Fruit fly (Drosophila melanogaster) whole organism, embryonic: ENCODE measurements around the gene CG33230.

Experiments used
- Bgb ChIP-seq: fragments of 200-800 bp; sonication (Bioruptor generic); IDR thresholded peaks from 2 replicates; pipeline ENCODE4 v1.3.6; 2022; ENCODE audit warnings: missing biosample characterization, missing genetic modification characterization; ENCODE audit not compliant: partially characterized antibody
- BtbVII ChIP-seq: fragments of 200-800 bp; sonication (Bioruptor generic); optimal IDR thresholded peaks from 3 replicates; lab custom pipeline; 2017; ENCODE audit warnings: missing biosample characterization, mild to moderate bottlenecking, missing genetic modification characterization
- Bteb2 ChIP-seq: fragments of 200-800 bp; sonication (Bioruptor generic); optimal IDR thresholded peaks from 2 replicates; lab custom pipeline; 2016; ENCODE audit warnings: missing biosample characterization, missing genetic modification characterization
- CG10431 ChIP-seq: fragments of 200-800 bp; sonication (Bioruptor generic); optimal IDR thresholded peaks from 3 replicates; lab custom pipeline; 2018; ENCODE audit warnings: missing biosample characterization, mild to moderate bottlenecking, missing genetic modification characterization
- CG14710 ChIP-seq: fragments of 200-800 bp; sonication (Bioruptor generic); optimal IDR thresholded peaks from 3 replicates; lab custom pipeline; 2019; ENCODE audit warnings: missing biosample characterization, mild to moderate bottlenecking, missing genetic modification characterization, moderate library complexity
- CG16815 ChIP-seq: fragments of 200-800 bp; sonication (Bioruptor generic); optimal IDR thresholded peaks from 3 replicates; lab custom pipeline; 2017; ENCODE audit warnings: missing biosample characterization, mild to moderate bottlenecking, missing genetic modification characterization
- CG2678 ChIP-seq: fragments of 200-800 bp; sonication (Bioruptor generic); optimal IDR thresholded peaks from 3 replicates; lab custom pipeline; 2019; ENCODE audit warnings: missing biosample characterization, mild to moderate bottlenecking, missing genetic modification characterization, moderate library complexity
- CG31365 ChIP-seq: fragments of 200-800 bp; sonication (Bioruptor generic); optimal IDR thresholded peaks from 2 replicates; lab custom pipeline; 2018; ENCODE audit warnings: missing biosample characterization, mild to moderate bottlenecking, missing genetic modification characterization
- CG32767 ChIP-seq: fragments of 200-800 bp; sonication (Bioruptor generic); IDR thresholded peaks from 2 replicates; pipeline ENCODE4 v1.3.6; 2022; ENCODE audit warnings: missing biosample characterization, missing genetic modification characterization
- CG3847 ChIP-seq: fragments of 200-800 bp; sonication (Bioruptor generic); IDR thresholded peaks from 2 replicates; pipeline ENCODE4 v1.3.6; 2022; ENCODE audit warnings: missing biosample characterization, missing genetic modification characterization
- CG9727 ChIP-seq: fragments of 200-800 bp; sonication (Bioruptor generic); optimal IDR thresholded peaks from 3 replicates; lab custom pipeline; 2017; ENCODE audit warnings: missing biosample characterization, mild to moderate bottlenecking, missing genetic modification characterization
- CG9876 ChIP-seq: fragments of 200-800 bp; sonication (Bioruptor generic); optimal IDR thresholded peaks from 2 replicates; lab custom pipeline; 2016; ENCODE audit warnings: missing biosample characterization, missing genetic modification characterization
- Chrac-16 ChIP-seq: fragments of 200-800 bp; sonication (Bioruptor generic); optimal IDR thresholded peaks from 3 replicates; lab custom pipeline; 2016; ENCODE audit warnings: missing biosample characterization, missing genetic modification characterization
- CrebB ChIP-seq: fragments of 200-800 bp; sonication (Bioruptor generic); optimal IDR thresholded peaks from 3 replicates; lab custom pipeline; 2018; ENCODE audit warnings: missing biosample characterization, mild to moderate bottlenecking, missing genetic modification characterization
- Elba2 ChIP-seq: fragments of 200-800 bp; sonication (Bioruptor generic); optimal IDR thresholded peaks from 3 replicates; lab custom pipeline; 2016; ENCODE audit warnings: missing biosample characterization, missing genetic modification characterization
- HLHmδ ChIP-seq: fragments of 200-800 bp; sonication (Bioruptor generic); optimal IDR thresholded peaks from 2 replicates; lab custom pipeline; 2018; ENCODE audit warnings: missing biosample characterization, mild to moderate bottlenecking, missing genetic modification characterization, moderate library complexity
- Hand ChIP-seq: fragments of 200-800 bp; sonication (Bioruptor generic); optimal IDR thresholded peaks from 2 replicates; lab custom pipeline; 2017; ENCODE audit warnings: mild to moderate bottlenecking, missing biosample characterization, missing genetic modification reagents, missing genetic modification characterization
- HmgZ ChIP-seq: fragments of 200-800 bp; sonication (Bioruptor generic); optimal IDR thresholded peaks from 2 replicates; lab custom pipeline; 2018; ENCODE audit warnings: missing biosample characterization, mild to moderate bottlenecking, missing genetic modification characterization
- Meics ChIP-seq: fragments of 200-800 bp; sonication (Bioruptor generic); optimal IDR thresholded peaks from 2 replicates; lab custom pipeline; 2017; ENCODE audit warnings: missing biosample characterization, mild to moderate bottlenecking, missing genetic modification characterization
- NK7.1 ChIP-seq: fragments of 200-800 bp; sonication (Bioruptor generic); optimal IDR thresholded peaks from 3 replicates; lab custom pipeline; 2016; ENCODE audit warnings: missing biosample characterization, missing genetic modification characterization
- PHDP ChIP-seq: fragments of 200-800 bp; sonication (Bioruptor generic); optimal IDR thresholded peaks from 3 replicates; lab custom pipeline; 2018; ENCODE audit warnings: missing biosample characterization, mild to moderate bottlenecking, missing genetic modification characterization, moderate library complexity
- Sox100B ChIP-seq: fragments of 200-800 bp; sonication (Bioruptor generic); optimal IDR thresholded peaks from 3 replicates; lab custom pipeline; 2018; ENCODE audit warnings: missing biosample characterization, mild to moderate bottlenecking, missing genetic modification characterization
- Sry-δ ChIP-seq: fragments of 200-800 bp; sonication (Bioruptor generic); optimal IDR thresholded peaks from 2 replicates; lab custom pipeline; 2016; ENCODE audit warnings: missing biosample characterization, missing genetic modification characterization
- Taf1 ChIP-seq: fragments of 200-800 bp; sonication (Bioruptor generic); IDR thresholded peaks from 2 replicates; pipeline ENCODE4 v1.3.6; 2022; ENCODE audit warnings: missing biosample characterization, missing genetic modification characterization
- Xrp1 ChIP-seq: fragments of 200-800 bp; sonication (Bioruptor generic); IDR thresholded peaks from 2 replicates; pipeline ENCODE4 v1.3.6; 2022; ENCODE audit warnings: missing biosample characterization, missing genetic modification characterization
- YL-1 ChIP-seq: fragments of 200-800 bp; sonication (Bioruptor generic); optimal IDR thresholded peaks from 3 replicates; lab custom pipeline; 2017; ENCODE audit warnings: missing biosample characterization, mild to moderate bottlenecking, missing genetic modification characterization
- bab2 ChIP-seq: fragments of 200-800 bp; sonication (Bioruptor generic); optimal IDR thresholded peaks from 2 replicates; lab custom pipeline; 2016; ENCODE audit warnings: missing biosample characterization, missing genetic modification characterization
- cas ChIP-seq: fragments of 200-800 bp; sonication (Bioruptor generic); IDR thresholded peaks from 2 replicates; pipeline ENCODE4 v1.3.6; 2022; ENCODE audit warnings: missing biosample characterization, missing genetic modification characterization
- da ChIP-seq: fragments of 200-800 bp; sonication (Bioruptor generic); optimal IDR thresholded peaks from 2 replicates; lab custom pipeline; 2016; ENCODE audit warnings: missing biosample characterization, missing genetic modification characterization
- esg ChIP-seq: fragments of 200-800 bp; sonication (Bioruptor generic); conservative IDR thresholded peaks from 2 replicates; pipeline ENCODE4 v1.3.6; 2022; ENCODE audit warnings: missing biosample characterization, missing genetic modification characterization
- gce ChIP-seq: fragments of 200-800 bp; sonication (Bioruptor generic); IDR thresholded peaks from 3 replicates; pipeline ENCODE4 v1.3.6; 2022; ENCODE audit warnings: missing biosample characterization, missing genetic modification characterization
- gem ChIP-seq: fragments of 200-800 bp; sonication (Bioruptor generic); optimal IDR thresholded peaks from 2 replicates; lab custom pipeline; 2019; ENCODE audit warnings: missing biosample characterization, mild to moderate bottlenecking, missing genetic modification characterization, moderate library complexity
- hb ChIP-seq: fragments of 200-800 bp; sonication (Bioruptor generic); IDR thresholded peaks from 3 replicates; pipeline ENCODE4 v1.3.6; 2022; ENCODE audit warnings: missing biosample characterization, missing genetic modification characterization; ENCODE audit not compliant: partially characterized antibody
- kah ChIP-seq: fragments of 200-800 bp; sonication (Bioruptor generic); optimal IDR thresholded peaks from 2 replicates; lab custom pipeline; 2018; ENCODE audit warnings: missing biosample characterization, mild to moderate bottlenecking, missing genetic modification characterization
- klu ChIP-seq: fragments of 200-800 bp; sonication (Bioruptor generic); IDR thresholded peaks from 2 replicates; pipeline ENCODE4 v1.3.6; 2022; ENCODE audit warnings: missing biosample characterization, missing genetic modification characterization
- lab ChIP-seq: fragments of 200-800 bp; sonication (Bioruptor generic); optimal IDR thresholded peaks from 3 replicates; lab custom pipeline; 2017; ENCODE audit warnings: missing biosample characterization, missing genetic modification characterization, mild to moderate bottlenecking, moderate library complexity, missing genetic modification reagents
- lmd ChIP-seq: fragments of 200-800 bp; sonication (Bioruptor generic); IDR thresholded peaks from 2 replicates; pipeline ENCODE4 v1.3.6; 2022; ENCODE audit warnings: missing biosample characterization, missing genetic modification characterization
- lov ChIP-seq, 2 experiments: fragments of 200-800 bp in 1 of 2; fragments of >200 bp in 1 of 2; sonication (Bioruptor generic) in 1 of 2; IDR thresholded peaks in 1 of 2; optimal IDR thresholded peaks in 1 of 2; 2 replicates in 1 of 2; 3 replicates in 1 of 2; pipeline versions ENCODE4 v1.3.6 to Lab custom; 2017 to 2022; ENCODE audit warnings: missing biosample characterization in 1 of 2, missing genetic modification characterization in 1 of 2
- nerfin-1 ChIP-seq: fragments of 200-800 bp; sonication (Bioruptor generic); optimal IDR thresholded peaks from 3 replicates; lab custom pipeline; 2019; ENCODE audit warnings: missing biosample characterization, mild to moderate bottlenecking, missing genetic modification characterization, moderate library complexity
- prd ChIP-seq, 3 experiments: fragments of >200 bp in 2 of 3; fragments of 200-800 bp in 1 of 3; sonication (Bioruptor generic) in 1 of 3; optimal IDR thresholded peaks in 2 of 3; IDR thresholded peaks in 1 of 3; 2 replicates in 2 of 3; 3 replicates in 1 of 3; pipeline versions ENCODE4 v1.3.6 to Lab custom; 2017 to 2022; ENCODE audit warnings: missing biosample characterization in 1 of 3, missing genetic modification characterization in 1 of 3
- psq ChIP-seq: fragments of 200-800 bp; sonication (Bioruptor generic); optimal IDR thresholded peaks from 2 replicates; lab custom pipeline; 2017; ENCODE audit warnings: missing biosample characterization, missing genetic modification characterization
- pzg ChIP-seq: fragments of 200-800 bp; sonication (Bioruptor generic); optimal IDR thresholded peaks from 3 replicates; lab custom pipeline; 2018; ENCODE audit warnings: missing biosample characterization, mild to moderate bottlenecking, missing genetic modification characterization, moderate library complexity
- ranshi ChIP-seq: fragments of 200-800 bp; sonication (Bioruptor generic); IDR thresholded peaks from 2 replicates; pipeline ENCODE4 v1.3.6; 2022; ENCODE audit warnings: missing biosample characterization, missing genetic modification characterization
- row ChIP-seq: fragments of 200-800 bp; sonication (Bioruptor generic); IDR thresholded peaks from 3 replicates; pipeline ENCODE4 v1.3.6; 2022; ENCODE audit warnings: missing biosample characterization, missing genetic modification characterization
- sisA ChIP-seq: fragments of 200-800 bp; sonication (Bioruptor generic); IDR thresholded peaks from 2 replicates; pipeline ENCODE4 v1.3.6; 2022; ENCODE audit warnings: missing biosample characterization, missing genetic modification characterization
- sob ChIP-seq: fragments of 200-800 bp; sonication (Bioruptor generic); IDR thresholded peaks from 2 replicates; pipeline ENCODE4 v1.3.6; 2022; ENCODE audit warnings: missing biosample characterization, missing genetic modification characterization
- tio ChIP-seq: fragments of 200-800 bp; sonication (Bioruptor generic); optimal IDR thresholded peaks from 2 replicates; lab custom pipeline; 2017; ENCODE audit warnings: missing biosample characterization, missing genetic modification characterization, inconsistent platforms
- trem ChIP-seq: fragments of 200-800 bp; optimal IDR thresholded peaks from 3 replicates; lab custom pipeline; 2019; ENCODE audit warnings: missing biosample characterization, mild to moderate bottlenecking, missing genetic modification characterization, moderate library complexity

CG33230 gene

dm6 chr3L:1579169-1579853, 38.9 kb upstream of the CG33230 start (continued):
- TF ChIP-seq lov (optimal IDR thresholded peaks at IDR 0.05; lab: Kevin White, UChicago) (no peak), lov (GFP tag; IDR thresholded peaks at IDR 0.05; lab: Robert Waterston, UW) (peak; percentile 86; the same call in 2 of the 3 replicates), trem (peak; percentile 52), Bgb (GFP tag; lab: Robert Waterston, UW) (no peak), bab2 (GFP tag; lab: Kevin White, UChicago) (peak; percentile 81), CG3847 (GFP tag; lab: Robert Waterston, UW) (no peak), CG10431 (peak; percentile 89), CG9876 (GFP tag; lab: Kevin White, UChicago) (peak; percentile 44), CG2678 (peak; percentile 80), lmd (GFP tag; lab: Robert Waterston, UW) (peak; percentile 53; the same call in 1 of the 2 replicates), ranshi (GFP tag; lab: Robert Waterston, UW) (peak; percentile 37), gce (GFP tag; lab: Robert Waterston, UW) (no peak; the same call in 2 of the 3 replicates), gem (tag; lab: Kevin White, UChicago) (peak; percentile 79), hb (no peak), YL-1 (GFP tag; lab: Kevin White, UChicago) (peak; percentile 52), Meics (peak; percentile 55), Sry-δ (peak; percentile 7), psq (GFP tag; lab: Kevin White, UChicago) (peak; percentile 55), Bteb2 (GFP tag; lab: Kevin White, UChicago) (peak; percentile 25), kah (peak; percentile 10), Sox100B (peak; percentile 81), CrebB (tag; lab: Kevin White, UChicago) (peak; percentile 80), Xrp1 (GFP tag; lab: Robert Waterston, UW) (peak; percentile 83), CG16815 (GFP tag; lab: Kevin White, UChicago) (peak; percentile 26), BtbVII (GFP tag; lab: Kevin White, UChicago) (peak; percentile 53), Taf1 (GFP tag; lab: Robert Waterston, UW) (peak; percentile 16; the same call in 1 of the 2 replicates), Chrac-16 (GFP tag; lab: Kevin White, UChicago) (no peak), row (GFP tag; lab: Robert Waterston, UW) (peak; percentile 65), Elba2 (GFP tag; lab: Kevin White, UChicago) (no peak), esg (no peak; the same call in 1 of the 2 replicates), da (peak; percentile 68), HLHmδ (peak; percentile 95), CG32767 (no peak), klu (GFP tag; lab: Robert Waterston, UW) (peak; percentile 13; the same call in 1 of the 2 replicates), CG14710 (tag; lab: Kevin White, UChicago) (peak; percentile 79), cas (GFP tag; lab: Robert Waterston, UW) (no peak), NK7.1 (peak; percentile 38), sisA (GFP tag; lab: Robert Waterston, UW) (peak; percentile 64), CG9727 (GFP tag; lab: Kevin White, UChicago) (peak; percentile 85), lab (GFP tag; lab: Kevin White, UChicago) (peak; percentile 70), sob (peak; percentile 39; the same call in 1 of the 2 replicates), Hand (GFP tag; lab: Kevin White, UChicago) (peak; percentile 40), HmgZ (tag; lab: Kevin White, UChicago) (peak; percentile 62), CG31365 (peak; percentile 62), nerfin-1 (tag; lab: Kevin White, UChicago) (peak; percentile 76), pzg (GFP tag; lab: Kevin White, UChicago) (no peak), prd (optimal IDR thresholded peaks at IDR 0.05; lab: Kevin White, UChicago) (no peak), prd (GFP tag; IDR thresholded peaks at IDR 0.05; lab: Robert Waterston, UW) (peak; percentile 50; the same call in 1 of the 3 replicates), PHDP (peak; percentile 64), tio (GFP tag; lab: Kevin White, UChicago) (peak; percentile 46)
